Worm (Caenorhabditis elegans): ENCODE data around the gene cat-4.

Gene cat-4

ce11 chrV:10589774-10590528, 25.3 kb downstream of the cat-4 start, which contains the start of gene ttr-23:
Gene ttr-23 (minus strand): TSS chrV:10589860.
- TF ChIP-seq che-1 (tag; optimal IDR thresholded peaks at IDR 0.05) (no peak), fkh-6 (tag; optimal IDR thresholded peaks at IDR 0.05) (no peak), tbx-2 (tag; optimal IDR thresholded peaks at IDR 0.05) (no peak), ref-2 (tag; optimal IDR thresholded peaks at IDR 0.05) (no peak), sdc-2 (tag; optimal IDR thresholded peaks at IDR 0.05) (no peak), C38D4.7 (GFP tag; optimal IDR thresholded peaks at IDR 0.05) (no peak), hlh-30 (tag; optimal IDR thresholded peaks at IDR 0.05; ENCODE audit: insufficient read depth) (no peak), F13H6.1 (tag; optimal IDR thresholded peaks at IDR 0.05) (no peak), K09A11.1 (tag; optimal IDR thresholded peaks at IDR 0.05; ENCODE audit: insufficient read depth) (no peak), gmeb-2 (tag; optimal IDR thresholded peaks at IDR 0.05) (no peak), pha-4 (tag; optimal IDR thresholded peaks at IDR 0.05) (no peak), syd-9 (tag; optimal IDR thresholded peaks at IDR 0.05) (no peak), ceh-24 (tag; optimal IDR thresholded peaks at IDR 0.05) (no peak), ahr-1 (tag; optimal IDR thresholded peaks at IDR 0.05) (no peak), ets-4 (tag; optimal IDR thresholded peaks at IDR 0.05) (no peak), ama-1 (optimal IDR thresholded peaks at IDR 0.05) (no peak), hlh-15 (tag; optimal IDR thresholded peaks at IDR 0.05) (no peak), unc-42 (tag; optimal IDR thresholded peaks at IDR 0.05) (no peak)

- TF ChIP-seq nfya-1 (tag; optimal IDR thresholded peaks at IDR 0.05) (no peak), unc-86 (tag; optimal IDR thresholded peaks at IDR 0.05) (no peak), sox-4 (tag; optimal IDR thresholded peaks at IDR 0.05) (no peak), hlh-15 (tag; optimal IDR thresholded peaks at IDR 0.05) (no peak), F13H6.1 (tag; optimal IDR thresholded peaks at IDR 0.05) (no peak), K02D7.2 (tag; optimal IDR thresholded peaks at IDR 0.05) (no peak), rnt-1 (tag; optimal IDR thresholded peaks at IDR 0.05) (no peak), ceh-14 (tag; optimal IDR thresholded peaks at IDR 0.05) (no peak), ceh-24 (tag; optimal IDR thresholded peaks at IDR 0.05) (no peak), fax-1 (tag; optimal IDR thresholded peaks at IDR 0.05) (no peak)
These were observed 27.8 kb downstream of the cat-4 start, which contains the start of gene T21C9.9 for ce11 chrV:10592479-10592878. Gene T21C9.9 (minus strand): TSS chrV:10592579.

- TF ChIP-seq Y22D7AL.16 (tag; optimal IDR thresholded peaks at IDR 0.05) (no peak), ama-1 (optimal IDR thresholded peaks at IDR 0.05) (no peak), pax-1 (tag; optimal IDR thresholded peaks at IDR 0.05) (no peak), K09A11.1 (tag; optimal IDR thresholded peaks at IDR 0.05; ENCODE audit: insufficient read depth) (no peak), ceh-45 (GFP tag; IDR thresholded peaks at IDR 0.05) (no peak), dmd-4 (tag; optimal IDR thresholded peaks at IDR 0.05; ENCODE audit: borderline replicate concordance) (no peak), nhr-11 (tag; optimal IDR thresholded peaks at IDR 0.05) (no peak), ceh-30 (tag; optimal IDR thresholded peaks at IDR 0.05) (no peak), hlh-8 (tag; optimal IDR thresholded peaks at IDR 0.05) (no peak), pha-2 (tag; optimal IDR thresholded peaks at IDR 0.05) (no peak), hlh-15 (tag; optimal IDR thresholded peaks at IDR 0.05) (no peak), tbx-2 (tag; optimal IDR thresholded peaks at IDR 0.05) (no peak), lim-6 (tag; optimal IDR thresholded peaks at IDR 0.05) (no peak), gmeb-2 (tag; optimal IDR thresholded peaks at IDR 0.05) (no peak)
These were observed 30.1 kb downstream of the cat-4 start, which contains the start of gene T21C9.11 for ce11 chrV:10594810-10595209. Gene T21C9.11 (minus strand): TSS chrV:10594910.

DNA sequence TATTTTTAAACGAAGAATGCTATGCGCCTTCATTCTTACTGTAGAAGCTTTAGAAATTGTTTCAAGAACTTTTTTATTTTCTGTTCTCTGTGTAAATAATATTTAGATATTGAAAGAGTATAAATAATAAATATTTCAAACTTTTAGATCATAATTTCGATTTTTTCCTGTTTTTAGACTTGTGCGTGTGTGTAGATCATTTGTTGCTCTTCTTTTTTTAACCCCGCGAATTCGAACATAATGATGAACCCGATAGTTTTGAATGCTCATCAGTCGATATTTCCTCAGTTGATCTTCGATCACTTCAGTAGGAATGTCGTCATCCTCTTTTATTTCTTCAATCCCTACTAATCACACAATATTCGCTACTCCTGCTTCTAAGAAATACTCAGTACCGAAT, 32.6 kb downstream of the cat-4 start, which contains the start of gene T21C9.13:
Gene T21C9.13, plus strand, starts transcription at position 33 of the 400 bp plus-strand sequence.
- TF ChIP-seq ceh-9 (tag; optimal IDR thresholded peaks at IDR 0.05) = no peak
- TF ChIP-seq ets-4 (tag; optimal IDR thresholded peaks at IDR 0.05) = no peak
- TF ChIP-seq pros-1 (tag; optimal IDR thresholded peaks at IDR 0.05) = no peak
- no peak for TF ChIP-seq dmd-4 (tag; optimal IDR thresholded peaks at IDR 0.05; ENCODE audit: borderline replicate concordance)
- TF ChIP-seq madf-2 (tag; optimal IDR thresholded peaks at IDR 0.05) = no peak
- no peak for TF ChIP-seq ceh-24 (tag; optimal IDR thresholded peaks at IDR 0.05)

All from whole organism, late embryonic.